Worm (Caenorhabditis elegans) whole organism, midembryonic: ENCODE data around the gene srr-2.

ENCODE experiments used
- T22C8.4 ChIP-seq: fragments of 200-800 bp; sonication (Bioruptor generic); IDR thresholded peaks from 2 replicates; pipeline ENCODE4 v1.3.6; 2022; ENCODE audit warnings: missing genetic modification characterization, missing compliant biosample characterization
- cog-1 ChIP-seq: sonication (generic microtip); optimal IDR thresholded peaks from 2 replicates; lab custom pipeline; 2016; ENCODE audit warnings: missing genetic modification characterization, missing compliant biosample characterization
- flt-1 ChIP-seq: fragments of 200-800 bp; sonication (Bioruptor generic); IDR thresholded peaks from 2 replicates; pipeline ENCODE4 v1.3.6; 2022; ENCODE audit warnings: missing genetic modification characterization, missing compliant biosample characterization
- med-1 ChIP-seq: sonication (generic microtip); optimal IDR thresholded peaks from 2 replicates; lab custom pipeline; 2017; ENCODE audit warnings: missing genetic modification characterization, mild to moderate bottlenecking, missing compliant biosample characterization, antibody characterized with exemption, missing genetic modification reagents; ENCODE audit not compliant: insufficient read depth
- ref-1 ChIP-seq: fragments of 200-800 bp; sonication (Bioruptor generic); conservative IDR thresholded peaks from 2 replicates; pipeline ENCODE4 v1.3.6; 2022; ENCODE audit warnings: missing genetic modification reagents, missing genetic modification characterization, missing compliant biosample characterization
- ztf-29 ChIP-seq: fragments of 200-800 bp; sonication (Bioruptor generic); IDR thresholded peaks from 2 replicates; pipeline ENCODE4 v1.3.6; 2022; ENCODE audit warnings: missing genetic modification reagents, missing genetic modification characterization, missing compliant biosample characterization

- TF ChIP-seq flt-1 (no peak), ztf-29 (GFP tag; lab: Robert Waterston, UW) (no peak), med-1 (GFP tag; lab: Kevin White, UChicago) (no peak), ref-1 (GFP tag; lab: Robert Waterston, UW) (no peak), cog-1 (tag; lab: Kevin White, UChicago) (no peak), T22C8.4 (no peak)
These were observed 36.5 kb upstream of the srr-2 start, which contains the start of gene F21D9.4 for ce11 chrV:19253520-19253919.
